Fruit fly (Drosophila melanogaster): ENCODE measurements around the gene CG33271.

Gene CG33271

DNA sequence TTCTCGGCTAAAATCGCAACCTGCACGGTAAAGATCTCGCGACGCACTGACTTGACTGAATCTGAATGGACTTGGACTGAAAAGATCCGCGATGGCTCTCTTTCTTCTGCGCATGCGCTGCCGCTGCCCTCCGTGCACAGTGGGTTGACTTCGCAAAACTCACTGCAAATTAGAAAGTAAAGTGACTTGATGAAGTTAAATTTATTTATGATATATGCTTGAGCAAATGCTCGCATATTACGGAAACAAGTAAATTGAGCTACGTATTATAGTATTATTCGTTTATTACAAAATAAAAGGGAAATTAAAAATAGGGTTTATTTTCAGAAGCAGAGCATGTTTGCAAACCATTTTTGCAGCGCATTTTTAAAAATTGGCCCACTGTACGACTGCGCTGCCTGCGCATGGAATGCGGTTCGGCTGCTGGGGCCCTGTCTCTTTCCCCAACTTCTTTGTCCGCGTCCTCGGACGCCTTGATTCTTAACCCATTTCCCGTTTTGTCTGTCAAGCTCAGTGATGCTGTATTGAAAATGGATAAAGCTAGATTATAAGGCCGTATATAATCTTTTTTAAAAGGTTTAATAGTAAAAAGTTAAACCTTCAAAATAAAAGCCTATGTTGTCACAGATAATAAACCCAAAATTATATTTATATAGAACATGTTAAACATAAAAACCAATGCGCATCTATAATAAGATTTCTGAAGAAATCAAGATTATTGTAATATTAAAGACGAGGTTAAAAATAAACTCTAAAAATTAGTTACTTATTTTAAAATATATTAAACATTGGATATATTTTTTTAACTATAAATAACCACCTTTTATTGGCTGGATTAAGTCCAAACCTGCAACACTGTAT lies 10.7 kb upstream of the CG33271 start, which contains the start of gene rt (continued):
- TF ChIP-seq CG15696 (tag; optimal IDR thresholded peaks at IDR 0.05): peak; percentile 56
- TF ChIP-seq CG4820 (GFP tag; optimal IDR thresholded peaks at IDR 0.05): peak; percentile 48
- no peak for TF ChIP-seq CG7357 (GFP tag; IDR thresholded peaks at IDR 0.05)
- peak; percentile 32 for TF ChIP-seq CG12659 (GFP tag; optimal IDR thresholded peaks at IDR 0.05)
- no peak for TF ChIP-seq Elba2 (GFP tag; optimal IDR thresholded peaks at IDR 0.05)
- TF ChIP-seq CG6813 (GFP tag; optimal IDR thresholded peaks at IDR 0.05): peak; percentile 29
- TF ChIP-seq vvl (GFP tag; IDR thresholded peaks at IDR 0.05): no peak
- no peak for TF ChIP-seq NFAT (GFP tag; IDR thresholded peaks at IDR 0.05)
- TF ChIP-seq CG1792 (GFP tag; optimal IDR thresholded peaks at IDR 0.05): no peak
- peak; percentile 66; the same call in 2 of the 3 replicates for TF ChIP-seq dysf (GFP tag; IDR thresholded peaks at IDR 0.05)
- no peak for TF ChIP-seq ap (GFP tag; IDR thresholded peaks at IDR 0.05)
- peak in 1 of 2 experiments; percentile 11 for TF ChIP-seq Eip74EF (GFP tag; optimal IDR thresholded peaks at IDR 0.05)
- no peak for TF ChIP-seq CG1832 (GFP tag; optimal IDR thresholded peaks at IDR 0.05)
- TF ChIP-seq CG6791 (GFP tag; IDR thresholded peaks at IDR 0.05; ENCODE audit: partially characterized antibody): no peak
- TF ChIP-seq Bgb (GFP tag; IDR thresholded peaks at IDR 0.05; ENCODE audit: partially characterized antibody): no peak
- TF ChIP-seq MTF-1 (GFP tag; optimal IDR thresholded peaks at IDR 0.05; ENCODE audit: borderline replicate concordance): peak; percentile 13
- TF ChIP-seq Vsx1 (GFP tag; optimal IDR thresholded peaks at IDR 0.05): no peak
- TF ChIP-seq CG17612 (GFP tag; IDR thresholded peaks at IDR 0.05): no peak
- peak; percentile 48; the same call in 1 of the 3 replicates for TF ChIP-seq CG11695 (GFP tag; IDR thresholded peaks at IDR 0.05)
- no peak; the same call in 1 of the 2 replicates for TF ChIP-seq Ptx1 (GFP tag; IDR thresholded peaks at IDR 0.05)
- no peak for TF ChIP-seq ro (GFP tag; IDR thresholded peaks at IDR 0.05)
- TF ChIP-seq CG10267 (tag; optimal IDR thresholded peaks at IDR 0.05): peak; percentile 62
- peak; percentile 68 for TF ChIP-seq CG2678 (tag; optimal IDR thresholded peaks at IDR 0.05)
- no peak for TF ChIP-seq sna (GFP tag; IDR thresholded peaks at IDR 0.05; ENCODE audit: partially characterized antibody)
- TF ChIP-seq tll (GFP tag; optimal IDR thresholded peaks at IDR 0.05): no peak
- no peak for TF ChIP-seq en (GFP tag; optimal IDR thresholded peaks at IDR 0.05)
- TF ChIP-seq mam (GFP tag; optimal IDR thresholded peaks at IDR 0.05): no peak
- no peak for TF ChIP-seq Doc3 (GFP tag; IDR thresholded peaks at IDR 0.05; ENCODE audit: partially characterized antibody)
- no peak for TF ChIP-seq Dll (GFP tag; IDR thresholded peaks at IDR 0.05; ENCODE audit: partially characterized antibody)
- TF ChIP-seq BEAF-32 (GFP tag; optimal IDR thresholded peaks at IDR 0.05): no peak
- TF ChIP-seq knrl (GFP tag; IDR thresholded peaks at IDR 0.05; ENCODE audit: partially characterized antibody): 0 out of 3 replicates have a peak, but pooled peaks have one; percentile 19
- peak; percentile 0 for TF ChIP-seq CG2116 (GFP tag; optimal IDR thresholded peaks at IDR 0.05)
- TF ChIP-seq CG14710 (tag; optimal IDR thresholded peaks at IDR 0.05): peak; percentile 62
- no peak for TF ChIP-seq jumu (GFP tag; optimal IDR thresholded peaks at IDR 0.05)
- no peak for TF ChIP-seq CG13287 (GFP tag; IDR thresholded peaks at IDR 0.05; ENCODE audit: partially characterized antibody)
- TF ChIP-seq CG3847 (GFP tag; IDR thresholded peaks at IDR 0.05): peak; percentile 36; the same call in 1 of the 2 replicates
- no peak for TF ChIP-seq gfzf (GFP tag; optimal IDR thresholded peaks at IDR 0.05)
- TF ChIP-seq ara (GFP tag; IDR thresholded peaks at IDR 0.05): peak; percentile 68
- TF ChIP-seq CG2129 (GFP tag; IDR thresholded peaks at IDR 0.05; ENCODE audit: partially characterized antibody): no peak
- TF ChIP-seq sens (GFP tag): peak; percentile 95
- no peak for TF ChIP-seq HmgD (GFP tag; optimal IDR thresholded peaks at IDR 0.05)
- peak; percentile 1 to 14 for TF ChIP-seq Pdp1 (GFP tag; optimal IDR thresholded peaks at IDR 0.05)
- no peak for TF ChIP-seq CG8944 (GFP tag; optimal IDR thresholded peaks at IDR 0.05)
- no peak for TF ChIP-seq Abd-B (GFP tag; optimal IDR thresholded peaks at IDR 0.05)
- TF ChIP-seq CG10366 (GFP tag; IDR thresholded peaks at IDR 0.05): 0 out of 2 replicates have a peak, but pooled peaks have one; percentile 16
- TF ChIP-seq dati (GFP tag; IDR thresholded peaks at IDR 0.05): no peak
- TF ChIP-seq Sox100B (GFP tag; optimal IDR thresholded peaks at IDR 0.05): peak; percentile 69

Measured in whole organism, embryonic.